Fruit fly (Drosophila melanogaster) whole organism, prepupa: ENCODE data around the gene CG4768.

Experiments used
- Blimp-1 ChIP-seq: fragments of 200-800 bp; sonication (Bioruptor generic); optimal IDR thresholded peaks from 3 replicates; lab custom pipeline; 2017; ENCODE audit warnings: missing biosample characterization, missing genetic modification characterization, mild to moderate bottlenecking, moderate library complexity, missing genetic modification reagents
- CG10631 ChIP-seq: fragments of 200-800 bp; sonication (Bioruptor generic); optimal IDR thresholded peaks from 2 replicates; lab custom pipeline; 2016; ENCODE audit warnings: missing biosample characterization, missing genetic modification characterization
- CG10669 ChIP-seq: fragments of 200-800 bp; sonication (Bioruptor generic); optimal IDR thresholded peaks from 3 replicates; lab custom pipeline; 2018; ENCODE audit warnings: missing biosample characterization, mild to moderate bottlenecking, missing genetic modification characterization, moderate library complexity
- CG11294 ChIP-seq: fragments of 200-800 bp; sonication (Bioruptor generic); IDR thresholded peaks from 2 replicates; pipeline ENCODE4 v1.3.6; 2022; ENCODE audit warnings: missing biosample characterization, missing genetic modification characterization
- CG11902 ChIP-seq: fragments of 200-800 bp; sonication (Bioruptor generic); optimal IDR thresholded peaks from 3 replicates; lab custom pipeline; 2016; ENCODE audit warnings: missing biosample characterization, missing genetic modification characterization
- CG15336 ChIP-seq: fragments of 200-800 bp; sonication (Bioruptor generic); IDR thresholded peaks from 2 replicates; pipeline ENCODE4 v1.3.6; 2022; ENCODE audit warnings: missing biosample characterization, missing genetic modification characterization
- CG16779 ChIP-seq: fragments of 200-800 bp; sonication (Bioruptor generic); optimal IDR thresholded peaks from 3 replicates; lab custom pipeline; 2017; ENCODE audit warnings: missing biosample characterization, mild to moderate bottlenecking, missing genetic modification characterization
- CG32006 ChIP-seq: fragments of 200-800 bp; sonication (Bioruptor generic); optimal IDR thresholded peaks from 3 replicates; lab custom pipeline; 2017; ENCODE audit warnings: missing biosample characterization, mild to moderate bottlenecking, missing genetic modification characterization
- CG34406 ChIP-seq: fragments of 200-800 bp; sonication (Bioruptor generic); optimal IDR thresholded peaks from 3 replicates; lab custom pipeline; 2016; ENCODE audit warnings: missing biosample characterization, missing genetic modification characterization
- CG3919 ChIP-seq: fragments of 200-800 bp; sonication (Bioruptor generic); optimal IDR thresholded peaks from 3 replicates; lab custom pipeline; 2016; ENCODE audit warnings: missing biosample characterization, missing genetic modification characterization
- CG4318 ChIP-seq: fragments of 200-800 bp; sonication (Bioruptor generic); optimal IDR thresholded peaks from 3 replicates; lab custom pipeline; 2017; ENCODE audit warnings: missing biosample characterization, mild to moderate bottlenecking, missing genetic modification characterization
- CG6163 ChIP-seq: fragments of 200-800 bp; sonication (Bioruptor generic); IDR thresholded peaks from 3 replicates; pipeline ENCODE4 v1.3.6; 2022; ENCODE audit warnings: missing biosample characterization, missing genetic modification characterization
- CG6276 ChIP-seq: fragments of 200-800 bp; sonication (Bioruptor generic); optimal IDR thresholded peaks from 2 replicates; lab custom pipeline; 2017; ENCODE audit warnings: missing biosample characterization, mild to moderate bottlenecking, missing genetic modification characterization
- CG6792 ChIP-seq: fragments of 200-800 bp; sonication (Bioruptor generic); optimal IDR thresholded peaks from 3 replicates; lab custom pipeline; 2016; ENCODE audit warnings: missing biosample characterization, missing genetic modification characterization
- CG6808 ChIP-seq: fragments of 200-800 bp; sonication (Bioruptor generic); optimal IDR thresholded peaks from 3 replicates; lab custom pipeline; 2017; ENCODE audit warnings: missing biosample characterization, missing genetic modification characterization, mild to moderate bottlenecking, moderate library complexity, missing genetic modification reagents
- CG6854 ChIP-seq: fragments of 200-800 bp; sonication (Bioruptor generic); optimal IDR thresholded peaks from 2 replicates; lab custom pipeline; 2017; ENCODE audit warnings: missing biosample characterization, mild to moderate bottlenecking, missing genetic modification characterization
- CG7368 ChIP-seq: fragments of 200-800 bp; sonication (Bioruptor generic); optimal IDR thresholded peaks from 3 replicates; lab custom pipeline; 2016; ENCODE audit warnings: missing biosample characterization, missing genetic modification characterization
- CG8119 ChIP-seq: fragments of 200-800 bp; sonication (Bioruptor generic); IDR thresholded peaks from 3 replicates; pipeline ENCODE4 v1.3.6; 2022; ENCODE audit warnings: missing biosample characterization, missing genetic modification characterization
- CG8632 ChIP-seq: fragments of 200-800 bp; sonication (Bioruptor generic); optimal IDR thresholded peaks from 3 replicates; lab custom pipeline; 2016; ENCODE audit warnings: missing biosample characterization, missing genetic modification characterization
- CG9139 ChIP-seq: fragments of 200-800 bp; sonication (Bioruptor generic); optimal IDR thresholded peaks from 3 replicates; lab custom pipeline; 2017; ENCODE audit warnings: missing biosample characterization, mild to moderate bottlenecking, missing genetic modification characterization
- Eip75B ChIP-seq: fragments of 200-800 bp; sonication (Bioruptor generic); optimal IDR thresholded peaks from 3 replicates; lab custom pipeline; 2016; ENCODE audit warnings: missing biosample characterization, missing genetic modification characterization
- Eip93F ChIP-seq: fragments of 200-800 bp; sonication (Bioruptor generic); optimal IDR thresholded peaks from 2 replicates; lab custom pipeline; 2016; ENCODE audit warnings: missing biosample characterization, mild to moderate bottlenecking, missing genetic modification characterization
- Gug ChIP-seq: fragments of 200-800 bp; sonication (Bioruptor generic); IDR thresholded peaks from 2 replicates; pipeline ENCODE4 v1.3.6; 2022; ENCODE audit warnings: missing biosample characterization, missing genetic modification characterization
- Hr4 ChIP-seq: fragments of 200-800 bp; sonication (Bioruptor generic); optimal IDR thresholded peaks from 3 replicates; lab custom pipeline; 2016; ENCODE audit warnings: missing biosample characterization, missing genetic modification characterization
- Lpt ChIP-seq: fragments of 200-800 bp; sonication (Bioruptor generic); optimal IDR thresholded peaks from 3 replicates; lab custom pipeline; 2016; ENCODE audit warnings: missing biosample characterization, missing genetic modification characterization
- Met ChIP-seq: fragments of 200-800 bp; sonication (Bioruptor generic); optimal IDR thresholded peaks from 3 replicates; lab custom pipeline; 2016; ENCODE audit warnings: missing biosample characterization, missing genetic modification characterization
- OdsH ChIP-seq: fragments of 200-800 bp; sonication (Bioruptor generic); optimal IDR thresholded peaks from 3 replicates; lab custom pipeline; 2016; ENCODE audit warnings: missing biosample characterization, missing genetic modification characterization
- Smox ChIP-seq: fragments of 200-800 bp; sonication (Bioruptor generic); optimal IDR thresholded peaks from 3 replicates; lab custom pipeline; 2016; ENCODE audit warnings: missing biosample characterization, missing genetic modification characterization
- Sox102F ChIP-seq: fragments of 200-800 bp; sonication (Bioruptor generic); optimal IDR thresholded peaks from 2 replicates; lab custom pipeline; 2016; ENCODE audit warnings: missing biosample characterization, mild to moderate bottlenecking, missing genetic modification characterization
- Sox14 ChIP-seq: fragments of 200-800 bp; sonication (Bioruptor generic); optimal IDR thresholded peaks from 3 replicates; lab custom pipeline; 2016; ENCODE audit warnings: missing biosample characterization, missing genetic modification characterization
- Sox15 ChIP-seq: fragments of 200-800 bp; sonication (Bioruptor generic); optimal IDR thresholded peaks from 3 replicates; lab custom pipeline; 2016; ENCODE audit warnings: missing biosample characterization, missing genetic modification characterization
- cyc ChIP-seq: fragments of 200-800 bp; sonication (Bioruptor generic); optimal IDR thresholded peaks from 3 replicates; lab custom pipeline; 2016; ENCODE audit warnings: missing biosample characterization, missing genetic modification characterization
- dac ChIP-seq: fragments of 200-800 bp; sonication (Bioruptor generic); optimal IDR thresholded peaks from 2 replicates; lab custom pipeline; 2017; ENCODE audit warnings: missing biosample characterization, mild to moderate bottlenecking, missing genetic modification characterization
- eg ChIP-seq: fragments of 200-800 bp; sonication (Bioruptor generic); IDR thresholded peaks from 3 replicates; pipeline ENCODE4 v1.3.6; 2022; ENCODE audit warnings: missing biosample characterization, missing genetic modification characterization
- esn ChIP-seq: fragments of 200-800 bp; sonication (Bioruptor generic); optimal IDR thresholded peaks from 2 replicates; lab custom pipeline; 2016; ENCODE audit warnings: missing biosample characterization, mild to moderate bottlenecking, missing genetic modification characterization, moderate library complexity
- fd85E ChIP-seq: fragments of 200-800 bp; sonication (Bioruptor generic); optimal IDR thresholded peaks from 3 replicates; lab custom pipeline; 2016; ENCODE audit warnings: missing biosample characterization, missing genetic modification characterization
- fkh ChIP-seq: fragments of 200-800 bp; sonication (Bioruptor generic); optimal IDR thresholded peaks from 3 replicates; lab custom pipeline; 2017; ENCODE audit warnings: missing biosample characterization, mild to moderate bottlenecking, missing genetic modification characterization, moderate library complexity
- lz ChIP-seq: fragments of 200-800 bp; sonication (Bioruptor generic); optimal IDR thresholded peaks from 3 replicates; lab custom pipeline; 2016; ENCODE audit warnings: missing biosample characterization, missing genetic modification characterization
- net ChIP-seq: fragments of 200-800 bp; sonication (Bioruptor generic); optimal IDR thresholded peaks from 3 replicates; lab custom pipeline; 2016; ENCODE audit warnings: missing biosample characterization, missing genetic modification characterization
- pdm3 ChIP-seq: fragments of 200-800 bp; sonication (Bioruptor generic); optimal IDR thresholded peaks from 3 replicates; lab custom pipeline; 2016; ENCODE audit warnings: missing biosample characterization, missing genetic modification characterization
- salr ChIP-seq, 2 experiments: fragments of 200-800 bp; sonication (Bioruptor generic); optimal IDR thresholded peaks; 3 replicates each; lab custom pipeline; 2016 to 2018; ENCODE audit warnings: missing biosample characterization in 2 of 2, missing genetic modification characterization in 2 of 2, mild to moderate bottlenecking in 1 of 2
- spab ChIP-seq: fragments of 200-800 bp; sonication (Bioruptor generic); optimal IDR thresholded peaks from 2 replicates; lab custom pipeline; 2017; ENCODE audit warnings: missing biosample characterization, mild to moderate bottlenecking, missing genetic modification characterization, missing genetic modification reagents
- ss ChIP-seq, 2 experiments: fragments of 200-800 bp; sonication (Bioruptor generic); optimal IDR thresholded peaks; 2 replicates in 1 of 2; 3 replicates in 1 of 2; lab custom pipeline; 2017 to 2018; ENCODE audit warnings: mild to moderate bottlenecking in 2 of 2, missing biosample characterization in 2 of 2, missing genetic modification characterization in 2 of 2, moderate library complexity in 1 of 2
- svp ChIP-seq: fragments of 200-800 bp; sonication (Bioruptor generic); peaks from one replicate; lab custom pipeline; 2016; ENCODE audit warnings: missing biosample characterization, missing genetic modification characterization
- topi ChIP-seq: fragments of 200-800 bp; sonication (Bioruptor generic); optimal IDR thresholded peaks from 3 replicates; lab custom pipeline; 2016; ENCODE audit warnings: missing biosample characterization, missing genetic modification characterization

CG4768 gene

dm6 chrX:16750712-16751578 lies 41.0 kb upstream of the CG4768 start (continued):
- TF ChIP-seq Lpt (GFP tag; lab: Kevin White, UChicago): peak; percentile 91
- peak; percentile 87 for TF ChIP-seq lz (GFP tag; lab: Kevin White, UChicago)
- peak; percentile 16 for TF ChIP-seq CG11902 (GFP tag; lab: Kevin White, UChicago)
- peak; percentile 78 for TF ChIP-seq Blimp-1 (GFP tag; lab: Kevin White, UChicago)
- peak; percentile 91 for TF ChIP-seq CG32006 (GFP tag; lab: Kevin White, UChicago)
- peak; percentile 91 for TF ChIP-seq CG6854 (GFP tag; lab: Kevin White, UChicago)
- peak; percentile 90 for TF ChIP-seq esn (GFP tag; lab: Kevin White, UChicago)
- peak; percentile 61 for TF ChIP-seq Sox15
- peak; percentile 64 for TF ChIP-seq Gug
- peak; percentile 88 for TF ChIP-seq CG34406 (GFP tag; lab: Kevin White, UChicago)

dm6 chrX:16751579-16752156 lies 40.3 kb upstream of the CG4768 start, which contains the start of gene goe:
TSS of gene goe (minus strand) at chrX:16751910.
- peak; percentile 65 for TF ChIP-seq CG6792
- peak; percentile 39 for TF ChIP-seq CG8632 (GFP tag; lab: Kevin White, UChicago)
- TF ChIP-seq svp (GFP tag; lab: Kevin White, UChicago): peak; percentile 80
- TF ChIP-seq topi: peak; percentile 49
- no peak for TF ChIP-seq fd85E (GFP tag; lab: Kevin White, UChicago)
- peak; percentile 81 for TF ChIP-seq lz (GFP tag; lab: Kevin White, UChicago)
- peak; percentile 78 for TF ChIP-seq CG6163 (GFP tag; lab: Robert Waterston, UW)
- no peak for TF ChIP-seq CG6276 (GFP tag; lab: Kevin White, UChicago)
- TF ChIP-seq CG10631 (GFP tag; lab: Kevin White, UChicago): peak; percentile 55
- TF ChIP-seq Eip75B: peak; percentile 60
- peak; percentile 32 for TF ChIP-seq Sox102F (GFP tag; lab: Kevin White, UChicago)
- TF ChIP-seq CG34406 (GFP tag; lab: Kevin White, UChicago): peak; percentile 19
- peak; percentile 67 for TF ChIP-seq pdm3 (GFP tag; lab: Kevin White, UChicago)
- peak; percentile 27 for TF ChIP-seq dac
- peak; percentile 35 for TF ChIP-seq CG7368 (GFP tag; lab: Kevin White, UChicago)
- no peak for TF ChIP-seq CG4318 (GFP tag; lab: Kevin White, UChicago)
- TF ChIP-seq CG8119 (GFP tag; lab: Robert Waterston, UW): no peak
- peak; percentile 60 for TF ChIP-seq Smox (GFP tag; lab: Kevin White, UChicago)
- TF ChIP-seq Sox14: peak; percentile 68
- peak; percentile 43 for TF ChIP-seq CG3919
- TF ChIP-seq CG16779 (tag; lab: Kevin White, UChicago): no peak
- TF ChIP-seq CG10669 (GFP tag; lab: Kevin White, UChicago): no peak
- TF ChIP-seq cyc (GFP tag; lab: Kevin White, UChicago): peak; percentile 62
- TF ChIP-seq fkh: no peak
- peak; percentile 58; the same call in 2 of the 3 replicates for TF ChIP-seq eg (GFP tag; lab: Robert Waterston, UW)
- TF ChIP-seq CG11294: 0 out of 2 replicates have a peak, but pooled peaks have one; percentile 21
- TF ChIP-seq Hr4 (GFP tag; lab: Kevin White, UChicago): no peak
- TF ChIP-seq Sox15: peak; percentile 39
- TF ChIP-seq Gug: peak; percentile 27; the same call in 1 of the 2 replicates
- peak; percentile 5 for TF ChIP-seq Lpt (GFP tag; lab: Kevin White, UChicago)
- peak; percentile 15 for TF ChIP-seq CG32006 (GFP tag; lab: Kevin White, UChicago)
- peak; percentile 60 for TF ChIP-seq OdsH (GFP tag; lab: Kevin White, UChicago)
- TF ChIP-seq CG15336: no peak
- no peak for TF ChIP-seq Eip93F (GFP tag; lab: Kevin White, UChicago)
- TF ChIP-seq ss (GFP tag; optimal IDR thresholded peaks at IDR 0.05; lab: Kevin White, UChicago): peak in 1 of 2 experiments; percentile 35
- no peak for TF ChIP-seq Blimp-1 (GFP tag; lab: Kevin White, UChicago)
- no peak for TF ChIP-seq spab (GFP tag; lab: Kevin White, UChicago)
- TF ChIP-seq esn (GFP tag; lab: Kevin White, UChicago): peak; percentile 75
- TF ChIP-seq salr (GFP tag; optimal IDR thresholded peaks at IDR 0.05; lab: Kevin White, UChicago): peak in 1 of 2 experiments; percentile 8
- TF ChIP-seq CG9139 (GFP tag; lab: Kevin White, UChicago): no peak
- peak; percentile 1 for TF ChIP-seq net (GFP tag; lab: Kevin White, UChicago)
- peak; percentile 68 for TF ChIP-seq Met (GFP tag; lab: Kevin White, UChicago)
- TF ChIP-seq CG6854 (GFP tag; lab: Kevin White, UChicago): peak; percentile 40
- no peak for TF ChIP-seq CG6808 (GFP tag; lab: Kevin White, UChicago)
